Worm (Caenorhabditis elegans): ENCODE measurements around the gene aagr-3.

Gene aagr-3

ce11 chrV:9764552-9764951 is 35.2 kb upstream of the aagr-3 start:
- TF ChIP-seq ets-4 (GFP tag; optimal IDR thresholded peaks at IDR 0.05) (no peak), hlh-26 (GFP tag; conservative IDR thresholded peaks at IDR 0.05) (no peak), unc-62 (GFP tag; optimal IDR thresholded peaks at IDR 0.05) (no peak), F39B2.1 (GFP tag; IDR thresholded peaks at IDR 0.05) (no peak), C17E4.6 (GFP tag; IDR thresholded peaks at IDR 0.05) (no peak), F22D6.2 (tag; optimal IDR thresholded peaks at IDR 0.05) (no peak), ama-1 (optimal IDR thresholded peaks at IDR 0.05) (no peak), ama-1 (GFP tag; optimal IDR thresholded peaks at IDR 0.05) (no peak), ztf-3 (GFP tag; optimal IDR thresholded peaks at IDR 0.05) (no peak), ekl-4 (GFP tag; IDR thresholded peaks at IDR 0.05) (no peak), B0019.2 (GFP tag; conservative IDR thresholded peaks at IDR 0.05) (no peak)

- TF ChIP-seq F52B5.7 (tag; optimal IDR thresholded peaks at IDR 0.05): no peak
Measured at ce11 chrV:9763759-9764158, 34.4 kb upstream of the aagr-3 start.

- TF ChIP-seq nhr-27 (tag; optimal IDR thresholded peaks at IDR 0.05): no peak
- TF ChIP-seq nhr-179 (tag; optimal IDR thresholded peaks at IDR 0.05): no peak
- TF ChIP-seq snpc-1.3 (tag; optimal IDR thresholded peaks at IDR 0.05; ENCODE audit: insufficient read depth): no peak
- no peak for TF ChIP-seq Y56A3A.18 (GFP tag; IDR thresholded peaks at IDR 0.05)
- TF ChIP-seq ceh-100 (GFP tag; IDR thresholded peaks at IDR 0.05): no peak
- no peak for TF ChIP-seq sdz-38 (tag; optimal IDR thresholded peaks at IDR 0.05)
- no peak for TF ChIP-seq athp-1 (tag; optimal IDR thresholded peaks at IDR 0.05)
- no peak for TF ChIP-seq ceh-91 (GFP tag; IDR thresholded peaks at IDR 0.05)
- no peak for TF ChIP-seq lsl-1 (GFP tag; optimal IDR thresholded peaks at IDR 0.05)
- TF ChIP-seq rec-8 (tag; optimal IDR thresholded peaks at IDR 0.05): no peak
- no peak for TF ChIP-seq him-1 (tag; optimal IDR thresholded peaks at IDR 0.05)
- no peak for TF ChIP-seq T26A5.8 (tag; optimal IDR thresholded peaks at IDR 0.05)
- TF ChIP-seq lin-40 (tag; optimal IDR thresholded peaks at IDR 0.05): no peak
- TF ChIP-seq hmg-20 (GFP tag; IDR thresholded peaks at IDR 0.05): no peak
- no peak for TF ChIP-seq ccch-3 (GFP tag; optimal IDR thresholded peaks at IDR 0.05)
- no peak for TF ChIP-seq C17E4.6 (GFP tag; IDR thresholded peaks at IDR 0.05)
- no peak for TF ChIP-seq madf-10 (tag; optimal IDR thresholded peaks at IDR 0.05)
- no peak for TF ChIP-seq snpc-4 (GFP tag; optimal IDR thresholded peaks at IDR 0.05)
- no peak for TF ChIP-seq snpc-4 (tag; optimal IDR thresholded peaks at IDR 0.05)
Measured at ce11 chrV:9758437-9758836, 29.1 kb upstream of the aagr-3 start.

- TF ChIP-seq ekl-4 (GFP tag; IDR thresholded peaks at IDR 0.05): no peak
- no peak for TF ChIP-seq nfya-2 (GFP tag; IDR thresholded peaks at IDR 0.05)
- TF ChIP-seq T26A5.8 (tag; optimal IDR thresholded peaks at IDR 0.05): no peak
- no peak for TF ChIP-seq dpl-1 (GFP tag; optimal IDR thresholded peaks at IDR 0.05)
- TF ChIP-seq F39B2.1 (GFP tag; IDR thresholded peaks at IDR 0.05): no peak
- TF ChIP-seq attf-5 (GFP tag; optimal IDR thresholded peaks at IDR 0.05): no peak
- TF ChIP-seq lir-1 (GFP tag; conservative IDR thresholded peaks at IDR 0.05): no peak
- TF ChIP-seq ccch-3 (GFP tag; optimal IDR thresholded peaks at IDR 0.05): no peak
- no peak for TF ChIP-seq nfyb-1 (GFP tag; IDR thresholded peaks at IDR 0.05)
- no peak for TF ChIP-seq nhr-90 (tag; optimal IDR thresholded peaks at IDR 0.05)
Measured at ce11 chrV:9757884-9758283, 28.6 kb upstream of the aagr-3 start, which contains the start of gene F58E6.11. Gene F58E6.11, minus strand, starts transcription at chrV:9757984.

Data from whole organism, young adult.